Worm (Caenorhabditis elegans) whole organism, L3 larva: ENCODE measurements around the gene ZK930.2.

Experiments
- R02D3.7 ChIP-seq: fragments of 150-350 bp; optimal IDR thresholded peaks from 2 replicates; lab custom pipeline; 2014; ENCODE audit warnings: missing biosample characterization, missing genetic modification characterization
- ZK546.5 ChIP-seq: sonication (generic microtip); optimal IDR thresholded peaks from 2 replicates; lab custom pipeline; 2017; ENCODE audit warnings: missing biosample characterization, missing genetic modification characterization
- aly-2 ChIP-seq: fragments of 150-350 bp; optimal IDR thresholded peaks from 2 replicates; lab custom pipeline; 2014; ENCODE audit warnings: missing biosample characterization, missing genetic modification characterization
- ama-1 ChIP-seq: fragments of 150-350 bp; optimal IDR thresholded peaks from 2 replicates; lab custom pipeline; 2018
- ceh-16 ChIP-seq: sonication (generic microtip); optimal IDR thresholded peaks from 2 replicates; lab custom pipeline; 2017; ENCODE audit warnings: missing biosample characterization, missing genetic modification characterization
- ceh-28 ChIP-seq: fragments of 150-350 bp; optimal IDR thresholded peaks from 2 replicates; lab custom pipeline; 2014; ENCODE audit warnings: missing biosample characterization, missing genetic modification reagents, missing genetic modification characterization
- ceh-82 ChIP-seq: fragments of 150-350 bp; optimal IDR thresholded peaks from 2 replicates; lab custom pipeline; 2014; ENCODE audit warnings: missing biosample characterization, missing genetic modification characterization
- ceh-9 ChIP-seq: sonication (generic microtip); optimal IDR thresholded peaks from 2 replicates; lab custom pipeline; 2018; ENCODE audit warnings: missing biosample characterization, missing genetic modification characterization
- daf-12 ChIP-seq: fragments of 150-350 bp; optimal IDR thresholded peaks from 2 replicates; lab custom pipeline; 2014; ENCODE audit warnings: missing biosample characterization, missing genetic modification reagents, missing genetic modification characterization
- egl-5 ChIP-seq: fragments of 150-350 bp; optimal IDR thresholded peaks from 2 replicates; lab custom pipeline; 2017; ENCODE audit warnings: missing biosample characterization, missing genetic modification reagents, missing genetic modification characterization, inconsistent platforms
- elt-1 ChIP-seq: fragments of 150-350 bp; optimal IDR thresholded peaks from 2 replicates; lab custom pipeline; 2014; ENCODE audit warnings: missing biosample characterization, missing genetic modification characterization
- elt-2 ChIP-seq: sonication (generic microtip); optimal IDR thresholded peaks from 2 replicates; lab custom pipeline; 2016; ENCODE audit warnings: missing genetic modification reagents, mild to moderate bottlenecking, missing genetic modification characterization, missing compliant biosample characterization
- elt-3 ChIP-seq, 3 experiments: fragments of 150-350 bp in 1 of 3; sonication (generic microtip) in 2 of 3; optimal IDR thresholded peaks; 2 replicates in 2 of 3; 4 replicates in 1 of 3; lab custom pipeline; 2014 to 2017; ENCODE audit warnings: missing biosample characterization in 3 of 3, missing genetic modification characterization in 3 of 3
- fkh-10 ChIP-seq: sonication (generic microtip); optimal IDR thresholded peaks from 2 replicates; lab custom pipeline; 2017; ENCODE audit warnings: missing biosample characterization, missing genetic modification reagents, missing genetic modification characterization
- fkh-2 ChIP-seq: fragments of 150-350 bp; optimal IDR thresholded peaks from 2 replicates; lab custom pipeline; 2014; ENCODE audit warnings: missing biosample characterization, missing genetic modification reagents, missing genetic modification characterization
- fos-1 ChIP-seq: fragments of 150-350 bp; optimal IDR thresholded peaks from 2 replicates; lab custom pipeline; 2014; ENCODE audit warnings: missing biosample characterization, missing genetic modification characterization
- hmg-11 ChIP-seq: sonication (generic microtip); optimal IDR thresholded peaks from 2 replicates; lab custom pipeline; 2016; ENCODE audit warnings: missing genetic modification characterization, missing compliant biosample characterization
- jun-1 ChIP-seq: fragments of 150-350 bp; optimal IDR thresholded peaks from 2 replicates; lab custom pipeline; 2014; ENCODE audit warnings: missing biosample characterization, missing genetic modification reagents, missing genetic modification characterization
- lin-15B ChIP-seq: fragments of 150-350 bp; optimal IDR thresholded peaks from 2 replicates; lab custom pipeline; 2014; ENCODE audit warnings: missing biosample characterization, missing genetic modification characterization
- lin-39 ChIP-seq: fragments of 150-350 bp; optimal IDR thresholded peaks from 2 replicates; lab custom pipeline; 2018; ENCODE audit warnings: missing biosample characterization, missing genetic modification reagents, missing genetic modification characterization
- lsy-12 ChIP-seq: sonication (generic microtip); optimal IDR thresholded peaks from 2 replicates; lab custom pipeline; 2016; ENCODE audit warnings: mild to moderate bottlenecking, missing genetic modification characterization, missing compliant biosample characterization
- mdl-1 ChIP-seq: fragments of 150-350 bp; optimal IDR thresholded peaks from 2 replicates; lab custom pipeline; 2014; ENCODE audit warnings: missing biosample characterization, missing genetic modification characterization
- mml-1 ChIP-seq: fragments of 150-350 bp; sonication (generic microtip); optimal IDR thresholded peaks from 3 replicates; lab custom pipeline; 2014; ENCODE audit warnings: missing biosample characterization, missing genetic modification characterization
- nfya-1 ChIP-seq: sonication (generic microtip); optimal IDR thresholded peaks from 2 replicates; lab custom pipeline; 2017; ENCODE audit warnings: missing genetic modification characterization, mild to moderate bottlenecking, missing compliant biosample characterization, antibody characterized with exemption, moderate library complexity; ENCODE audit not compliant: insufficient read depth
- nhr-11 ChIP-seq: fragments of 150-350 bp; optimal IDR thresholded peaks from 2 replicates; lab custom pipeline; 2014; ENCODE audit warnings: missing biosample characterization, missing genetic modification characterization
- nhr-12 ChIP-seq: fragments of 150-350 bp; optimal IDR thresholded peaks from 2 replicates; lab custom pipeline; 2014; ENCODE audit warnings: missing biosample characterization, missing genetic modification characterization
- nhr-23 ChIP-seq: fragments of 150-350 bp; optimal IDR thresholded peaks from 2 replicates; lab custom pipeline; 2014; ENCODE audit warnings: missing biosample characterization, missing genetic modification reagents, missing genetic modification characterization
- nhr-237 ChIP-seq: fragments of 150-350 bp; optimal IDR thresholded peaks from 2 replicates; lab custom pipeline; 2014; ENCODE audit warnings: missing biosample characterization, missing genetic modification characterization
- nhr-25 ChIP-seq: sonication (generic microtip); optimal IDR thresholded peaks from 2 replicates; lab custom pipeline; 2017; ENCODE audit warnings: missing biosample characterization, missing genetic modification characterization
- nhr-67 ChIP-seq: fragments of 150-350 bp; optimal IDR thresholded peaks from 2 replicates; lab custom pipeline; 2014; ENCODE audit warnings: missing biosample characterization, missing genetic modification characterization
- nhr-77 ChIP-seq: fragments of 150-350 bp; optimal IDR thresholded peaks from 2 replicates; lab custom pipeline; 2014; ENCODE audit warnings: missing biosample characterization, missing genetic modification characterization
- pha-4 ChIP-seq: fragments of 150-350 bp; optimal IDR thresholded peaks from 2 replicates; lab custom pipeline; 2014; ENCODE audit warnings: missing biosample characterization, missing genetic modification reagents, missing genetic modification characterization
- pqm-1 ChIP-seq: fragments of 150-350 bp; optimal IDR thresholded peaks from 2 replicates; lab custom pipeline; 2017; ENCODE audit warnings: missing biosample characterization, missing genetic modification characterization, inconsistent platforms
- sea-2 ChIP-seq: fragments of 150-350 bp; sonication (generic microtip); optimal IDR thresholded peaks from 4 replicates; lab custom pipeline; 2014; ENCODE audit warnings: missing biosample characterization, missing genetic modification reagents, missing genetic modification characterization
- skn-1 ChIP-seq: fragments of 150-350 bp; optimal IDR thresholded peaks from 2 replicates; lab custom pipeline; 2014; ENCODE audit warnings: missing biosample characterization, missing genetic modification characterization
- tbx-2 ChIP-seq: sonication (generic microtip); optimal IDR thresholded peaks from 2 replicates; lab custom pipeline; 2016; ENCODE audit warnings: mild to moderate bottlenecking, missing genetic modification characterization, missing compliant biosample characterization
- unc-62 ChIP-seq: fragments of 150-350 bp; sonication (generic microtip); optimal IDR thresholded peaks from 4 replicates; lab custom pipeline; 2014; ENCODE audit warnings: missing biosample characterization, missing genetic modification reagents, missing genetic modification characterization
- ztf-11 ChIP-seq: fragments of 150-350 bp; optimal IDR thresholded peaks from 2 replicates; lab custom pipeline; 2014; ENCODE audit warnings: missing biosample characterization, missing genetic modification characterization

ZK930.2 gene

ce11 chrII:11859833-11860232 is 33.4 kb downstream of the ZK930.2 start:
- no peak for TF ChIP-seq aly-2
- no peak for TF ChIP-seq daf-12 (tag; lab: Kevin White, UChicago)
- peak; percentile 39 for TF ChIP-seq pqm-1 (tag; lab: Kevin White, UChicago)
- TF ChIP-seq elt-2 (tag; lab: Kevin White, UChicago) = peak; percentile 52
- TF ChIP-seq ZK546.5 (tag; lab: Kevin White, UChicago) = no peak

ce11 chrII:11856361-11856760 is 36.9 kb downstream of the ZK930.2 start, which contains the start of gene clh-1:
TSS of gene clh-1 (minus strand) at chrII:11856461.
- TF ChIP-seq egl-5 (no peak), nhr-67 (no peak), ama-1 (lab: Kevin White, UChicago) (no peak), ceh-82 (tag; lab: Kevin White, UChicago) (no peak), tbx-2 (tag; lab: Kevin White, UChicago) (no peak), aly-2 (no peak), elt-2 (tag; lab: Kevin White, UChicago) (no peak), skn-1 (tag; lab: Kevin White, UChicago) (no peak), lsy-12 (tag; lab: Kevin White, UChicago) (no peak), elt-3 (tag; optimal IDR thresholded peaks at IDR 0.05; lab: Kevin White, UChicago) (no peak), ztf-11 (tag; lab: Kevin White, UChicago) (no peak), fos-1 (tag; lab: Kevin White, UChicago) (no peak), fkh-2 (tag; lab: Kevin White, UChicago) (no peak), nhr-12 (tag; lab: Kevin White, UChicago) (no peak), nhr-23 (no peak), daf-12 (tag; lab: Kevin White, UChicago) (no peak)

DNA sequence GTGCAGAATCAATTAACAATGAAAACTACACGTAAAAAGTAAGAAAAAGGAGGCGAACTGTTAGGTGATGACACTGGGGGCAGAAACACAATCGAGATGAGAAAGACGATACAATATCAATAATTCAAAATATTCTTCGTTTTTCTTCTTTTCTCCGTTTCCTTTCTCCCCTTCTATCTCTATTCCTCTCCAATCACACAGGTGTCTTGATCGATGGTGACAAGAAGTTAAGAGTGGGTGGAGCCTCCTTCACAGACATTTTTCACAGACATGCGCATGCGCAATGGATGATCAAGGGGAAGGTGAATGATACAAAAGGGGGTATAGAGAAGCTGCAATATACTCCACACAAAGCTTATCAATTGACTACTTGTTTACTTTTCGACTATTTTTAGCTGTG is 38.5 kb downstream of the ZK930.2 start:
- TF ChIP-seq daf-12 (tag; lab: Kevin White, UChicago) = no peak
- TF ChIP-seq sea-2 (GFP tag; lab: Kevin White, UChicago) = no peak
- no peak for TF ChIP-seq elt-3 (tag; optimal IDR thresholded peaks at IDR 0.05; lab: Kevin White, UChicago)
- no peak for TF ChIP-seq nhr-12 (tag; lab: Kevin White, UChicago)
- no peak for TF ChIP-seq skn-1 (tag; lab: Kevin White, UChicago)
- no peak for TF ChIP-seq lin-15B (tag; lab: Kevin White, UChicago)
- TF ChIP-seq nfya-1 = no peak
- no peak for TF ChIP-seq nhr-25 (tag; lab: Kevin White, UChicago)
- TF ChIP-seq fkh-10 (GFP tag; lab: Kevin White, UChicago) = no peak
- no peak for TF ChIP-seq jun-1 (tag; lab: Kevin White, UChicago)
- no peak for TF ChIP-seq nhr-237
- no peak for TF ChIP-seq pha-4 (tag; lab: Kevin White, UChicago)
- TF ChIP-seq elt-1 (tag; lab: Kevin White, UChicago) = no peak
- no peak for TF ChIP-seq lin-39 (tag; lab: Kevin White, UChicago)
- TF ChIP-seq fkh-2 (tag; lab: Kevin White, UChicago) = no peak
- no peak for TF ChIP-seq nhr-23
- no peak for TF ChIP-seq nhr-67
- TF ChIP-seq fos-1 (tag; lab: Kevin White, UChicago) = no peak
- no peak for TF ChIP-seq ceh-16
- no peak for TF ChIP-seq nhr-77 (tag; lab: Kevin White, UChicago)

- TF ChIP-seq ceh-9 (tag; lab: Kevin White, UChicago) (no peak), lsy-12 (tag; lab: Kevin White, UChicago) (no peak), mml-1 (tag; lab: Kevin White, UChicago) (no peak), elt-3 (tag; optimal IDR thresholded peaks at IDR 0.05; lab: Kevin White, UChicago) (no peak), nhr-77 (tag; lab: Kevin White, UChicago) (no peak), nhr-11 (tag; lab: Kevin White, UChicago) (no peak), nhr-12 (tag; lab: Kevin White, UChicago) (no peak), hmg-11 (tag; lab: Kevin White, UChicago) (no peak), fos-1 (tag; lab: Kevin White, UChicago) (no peak), mdl-1 (no peak), ceh-28 (tag; lab: Kevin White, UChicago) (no peak), R02D3.7 (tag; lab: Kevin White, UChicago) (no peak), fkh-2 (tag; lab: Kevin White, UChicago) (no peak), ama-1 (lab: Kevin White, UChicago) (no peak), daf-12 (tag; lab: Kevin White, UChicago) (no peak), pqm-1 (tag; lab: Kevin White, UChicago) (no peak), nhr-25 (tag; lab: Kevin White, UChicago) (no peak), aly-2 (no peak), unc-62 (GFP tag; lab: Kevin White, UChicago) (no peak), ceh-82 (tag; lab: Kevin White, UChicago) (no peak)
Observed at ce11 chrII:11853108-11853507, 40.1 kb downstream of the ZK930.2 start.
